Worm (Caenorhabditis elegans) whole organism, late embryonic: Measurements from ENCODE around the gene unc-10.

Experiments
- T23F11.4 ChIP-seq: fragments of 200-800 bp; sonication (Bioruptor generic); optimal IDR thresholded peaks from 2 replicates; lab custom pipeline; 2018; ENCODE audit warnings: mild to moderate bottlenecking, missing genetic modification characterization, missing compliant biosample characterization
- ceh-34 ChIP-seq: sonication (generic microtip); optimal IDR thresholded peaks from 2 replicates; lab custom pipeline; 2016; ENCODE audit warnings: mild to moderate bottlenecking, missing genetic modification characterization, missing compliant biosample characterization
- elt-2 ChIP-seq: sonication (generic microtip); optimal IDR thresholded peaks from 2 replicates; lab custom pipeline; 2016; ENCODE audit warnings: missing genetic modification reagents, missing genetic modification characterization, missing compliant biosample characterization
- fkh-10 ChIP-seq: fragments of 150-350 bp; optimal IDR thresholded peaks from 2 replicates; lab custom pipeline; 2014; ENCODE audit warnings: missing biosample characterization, missing genetic modification reagents, missing genetic modification characterization
- hlh-30 ChIP-seq: sonication (generic microtip); optimal IDR thresholded peaks from 2 replicates; lab custom pipeline; 2017; ENCODE audit warnings: antibody characterized with exemption, missing genetic modification characterization, missing compliant biosample characterization; ENCODE audit not compliant: insufficient read depth
- mec-3 ChIP-seq: sonication (generic microtip); optimal IDR thresholded peaks from 2 replicates; lab custom pipeline; 2016; ENCODE audit warnings: borderline replicate concordance, missing genetic modification characterization, missing compliant biosample characterization
- nfya-1 ChIP-seq: sonication (generic microtip); optimal IDR thresholded peaks from 2 replicates; lab custom pipeline; 2017; ENCODE audit warnings: missing genetic modification characterization, mild to moderate bottlenecking, missing compliant biosample characterization, antibody characterized with exemption, moderate library complexity
- nhr-11 ChIP-seq: fragments of 150-350 bp; optimal IDR thresholded peaks from 2 replicates; lab custom pipeline; 2014; ENCODE audit warnings: missing biosample characterization, missing genetic modification characterization
- pax-1 ChIP-seq: fragments of 150-350 bp; optimal IDR thresholded peaks from 2 replicates; lab custom pipeline; 2014; ENCODE audit warnings: missing biosample characterization, missing genetic modification characterization
- pqm-1 ChIP-seq: sonication (generic microtip); optimal IDR thresholded peaks from 2 replicates; lab custom pipeline; 2016; ENCODE audit warnings: missing genetic modification characterization, missing compliant biosample characterization
- syd-9 ChIP-seq: sonication (generic microtip); optimal IDR thresholded peaks from 2 replicates; lab custom pipeline; 2016; ENCODE audit warnings: mild to moderate bottlenecking, missing genetic modification characterization, moderate library complexity, missing compliant biosample characterization

- no peak for TF ChIP-seq mec-3 (tag; lab: Kevin White, UChicago)
- TF ChIP-seq elt-2 (tag; lab: Kevin White, UChicago), result no peak
- TF ChIP-seq T23F11.4 (GFP tag; lab: Kevin White, UChicago), result no peak
- TF ChIP-seq fkh-10 (GFP tag; lab: Kevin White, UChicago), result no peak
- TF ChIP-seq nhr-11 (tag; lab: Kevin White, UChicago), result no peak
- no peak for TF ChIP-seq pqm-1 (tag; lab: Kevin White, UChicago)
- TF ChIP-seq pax-1 (tag; lab: Kevin White, UChicago), result no peak
- no peak for TF ChIP-seq hlh-30 (tag; lab: Kevin White, UChicago)
- no peak for TF ChIP-seq ceh-34
- peak; percentile 29 for TF ChIP-seq nfya-1 (tag; lab: Kevin White, UChicago)
- no peak for TF ChIP-seq syd-9 (tag; lab: Kevin White, UChicago)
These were observed 4.6 kb upstream of the unc-10 start for ce11 chrX:7284724-7285184.
